Worm (Caenorhabditis elegans) whole organism, young adult: ENCODE measurements around the gene acr-21.

ENCODE experiments used
- B0019.2 ChIP-seq: fragments of 200-800 bp; sonication (Bioruptor generic); conservative IDR thresholded peaks from 2 replicates; pipeline ENCODE4 v1.3.6; 2022; ENCODE audit warnings: missing genetic modification reagents, missing genetic modification characterization, missing compliant biosample characterization
- B0336.3 ChIP-seq: fragments of 200-800 bp; sonication (Bioruptor generic); IDR thresholded peaks from 2 replicates; pipeline ENCODE4 v1.3.6; 2022; ENCODE audit warnings: missing genetic modification characterization, missing compliant biosample characterization
- D2030.7 ChIP-seq: fragments of 200-800 bp; sonication (Bioruptor generic); IDR thresholded peaks from 2 replicates; pipeline ENCODE4 v1.3.6; 2022; ENCODE audit warnings: missing genetic modification reagents, missing genetic modification characterization, missing compliant biosample characterization
- F23B12.7 ChIP-seq: sonication (generic microtip); optimal IDR thresholded peaks from 2 replicates; lab custom pipeline; 2017; ENCODE audit warnings: missing genetic modification characterization, mild to moderate bottlenecking, missing compliant biosample characterization, antibody characterized with exemption, moderate library complexity; ENCODE audit not compliant: insufficient read depth
- F39B2.1 ChIP-seq: fragments of 200-800 bp; sonication (Bioruptor generic); IDR thresholded peaks from 2 replicates; pipeline ENCODE4 v1.3.6; 2022; ENCODE audit warnings: missing genetic modification reagents, missing genetic modification characterization, missing compliant biosample characterization
- F49E8.2 ChIP-seq: sonication (generic microtip); optimal IDR thresholded peaks from 3 replicates; lab custom pipeline; 2017; ENCODE audit warnings: missing genetic modification characterization, mild to moderate bottlenecking, missing compliant biosample characterization, antibody characterized with exemption, moderate library complexity; ENCODE audit not compliant: insufficient read depth
- T26A5.8 ChIP-seq: sonication (generic microtip); optimal IDR thresholded peaks from 2 replicates; lab custom pipeline; 2016; ENCODE audit warnings: missing genetic modification characterization, missing compliant biosample characterization
- Y53G8AR.9 ChIP-seq: fragments of 200-800 bp; sonication (Bioruptor generic); conservative IDR thresholded peaks from 2 replicates; pipeline ENCODE4 v1.3.6; 2022; ENCODE audit warnings: missing genetic modification reagents, missing genetic modification characterization, missing compliant biosample characterization
- ZK185.1 ChIP-seq: sonication (generic microtip); optimal IDR thresholded peaks from 2 replicates; lab custom pipeline; 2016; ENCODE audit warnings: mild to moderate bottlenecking, missing genetic modification characterization, missing compliant biosample characterization; ENCODE audit not compliant: poor library complexity, severe bottlenecking
- ama-1 ChIP-seq, 3 experiments: fragments of 150-350 bp in 1 of 3; sonication (generic microtip) in 2 of 3; optimal IDR thresholded peaks; 2 replicates each; lab custom pipeline; 2014 to 2018; ENCODE audit warnings: missing biosample characterization in 2 of 3, missing genetic modification characterization in 2 of 3, missing genetic modification reagents in 2 of 3
- aptf-2 ChIP-seq: fragments of 200-800 bp; sonication (Bioruptor generic); conservative IDR thresholded peaks from 2 replicates; pipeline ENCODE4 v1.3.6; 2022; ENCODE audit warnings: missing genetic modification reagents, missing genetic modification characterization, missing compliant biosample characterization
- attf-5 ChIP-seq: fragments of 200-800 bp; sonication (Bioruptor generic); optimal IDR thresholded peaks from 2 replicates; lab custom pipeline; 2018; ENCODE audit warnings: mild to moderate bottlenecking, missing genetic modification characterization, missing compliant biosample characterization
- ccch-3 ChIP-seq: fragments of 200-800 bp; sonication (Bioruptor generic); optimal IDR thresholded peaks from 2 replicates; lab custom pipeline; 2018; ENCODE audit warnings: mild to moderate bottlenecking, missing genetic modification characterization, missing compliant biosample characterization
- ceh-91 ChIP-seq: fragments of 200-800 bp; sonication (Bioruptor generic); IDR thresholded peaks from 2 replicates; pipeline ENCODE4 v1.3.6; 2022; ENCODE audit warnings: missing genetic modification reagents, missing genetic modification characterization, missing compliant biosample characterization
- dpl-1 ChIP-seq: fragments of 150-350 bp; optimal IDR thresholded peaks from 2 replicates; lab custom pipeline; 2014; ENCODE audit warnings: missing biosample characterization, missing genetic modification reagents, missing genetic modification characterization
- efl-1 ChIP-seq: fragments of 150-350 bp; optimal IDR thresholded peaks from 2 replicates; lab custom pipeline; 2014; ENCODE audit warnings: missing biosample characterization, missing genetic modification reagents, missing genetic modification characterization
- egrh-3 ChIP-seq: fragments of 200-800 bp; sonication (Bioruptor generic); IDR thresholded peaks from 2 replicates; pipeline ENCODE4 v1.3.6; 2022; ENCODE audit warnings: missing genetic modification reagents, missing genetic modification characterization, missing compliant biosample characterization
- gei-17 ChIP-seq: fragments of 200-800 bp; sonication (Bioruptor generic); optimal IDR thresholded peaks from 2 replicates; lab custom pipeline; 2018; ENCODE audit warnings: mild to moderate bottlenecking, missing genetic modification characterization, missing compliant biosample characterization
- hmg-20 ChIP-seq: fragments of 200-800 bp; sonication (Bioruptor generic); IDR thresholded peaks from 2 replicates; pipeline ENCODE4 v1.3.6; 2022; ENCODE audit warnings: missing genetic modification reagents, missing genetic modification characterization, missing compliant biosample characterization
- lin-26 ChIP-seq: fragments of 200-800 bp; sonication (Bioruptor generic); IDR thresholded peaks from 2 replicates; pipeline ENCODE4 v1.3.6; 2022; ENCODE audit warnings: missing genetic modification reagents, missing genetic modification characterization, missing compliant biosample characterization
- lin-35 ChIP-seq, 3 experiments: fragments of 150-350 bp in 2 of 3; sonication (generic microtip) in 1 of 3; optimal IDR thresholded peaks; 2 replicates each; lab custom pipeline; 2014 to 2018; ENCODE audit warnings: missing biosample characterization in 3 of 3, missing genetic modification characterization in 3 of 3, missing genetic modification reagents in 3 of 3
- lin-40 ChIP-seq: sonication (generic microtip); optimal IDR thresholded peaks from 2 replicates; lab custom pipeline; 2016; ENCODE audit warnings: missing genetic modification characterization, mild to moderate bottlenecking, missing compliant biosample characterization, missing genotype, missing genetic modification reagents
- lsl-1 ChIP-seq: fragments of 200-800 bp; sonication (Bioruptor generic); optimal IDR thresholded peaks from 2 replicates; lab custom pipeline; 2018; ENCODE audit warnings: mild to moderate bottlenecking, missing genetic modification characterization, moderate library complexity, missing compliant biosample characterization
- madf-6 ChIP-seq: fragments of 200-800 bp; sonication (Bioruptor generic); IDR thresholded peaks from 2 replicates; pipeline ENCODE4 v1.3.6; 2022; ENCODE audit warnings: missing genetic modification reagents, missing genetic modification characterization, missing compliant biosample characterization
- madf-8 ChIP-seq: fragments of 200-800 bp; sonication (Bioruptor generic); conservative IDR thresholded peaks from 2 replicates; pipeline ENCODE4 v1.3.6; 2022; ENCODE audit warnings: missing genetic modification reagents, missing genetic modification characterization, missing compliant biosample characterization
- mcd-1 ChIP-seq: fragments of 200-800 bp; sonication (Bioruptor generic); IDR thresholded peaks from 2 replicates; pipeline ENCODE4 v1.3.6; 2022; ENCODE audit warnings: missing genetic modification reagents, missing genetic modification characterization, missing compliant biosample characterization
- mes-4 ChIP-seq: sonication (generic microtip); optimal IDR thresholded peaks from 2 replicates; lab custom pipeline; 2016; ENCODE audit warnings: missing genotype, missing genetic modification characterization, missing compliant biosample characterization
- nfyb-1 ChIP-seq: fragments of 200-800 bp; sonication (Bioruptor generic); IDR thresholded peaks from 2 replicates; pipeline ENCODE4 v1.3.6; 2022; ENCODE audit warnings: missing genetic modification reagents, missing genetic modification characterization, missing compliant biosample characterization
- nhr-120 ChIP-seq: fragments of 200-800 bp; sonication (Bioruptor generic); IDR thresholded peaks from 2 replicates; pipeline ENCODE4 v1.3.6; 2022; ENCODE audit warnings: missing genetic modification characterization, missing compliant biosample characterization
- nhr-80 ChIP-seq: sonication (generic microtip); optimal IDR thresholded peaks from 2 replicates; lab custom pipeline; 2016; ENCODE audit warnings: missing genetic modification characterization, missing compliant biosample characterization
- repo-1 ChIP-seq: sonication (generic microtip); optimal IDR thresholded peaks from 2 replicates; lab custom pipeline; 2017; ENCODE audit warnings: mild to moderate bottlenecking, missing genetic modification characterization, missing compliant biosample characterization
- rpc-1 ChIP-seq, 2 experiments: fragments of 150-350 bp in 1 of 2; sonication (generic microtip) in 1 of 2; optimal IDR thresholded peaks; 2 replicates each; lab custom pipeline; 2014 to 2018; ENCODE audit warnings: missing biosample characterization in 1 of 2, missing genetic modification characterization in 1 of 2, missing genetic modification reagents in 1 of 2, missing genotype in 1 of 2
- snpc-1.3 ChIP-seq: sonication (generic microtip); optimal IDR thresholded peaks from 2 replicates; lab custom pipeline; 2017; ENCODE audit warnings: missing genetic modification characterization, mild to moderate bottlenecking, missing compliant biosample characterization, antibody characterized with exemption, moderate library complexity, missing genotype, missing genetic modification reagents; ENCODE audit not compliant: insufficient read depth
- sptf-2 ChIP-seq: fragments of 200-800 bp; sonication (Bioruptor generic); optimal IDR thresholded peaks from 2 replicates; lab custom pipeline; 2018; ENCODE audit warnings: mild to moderate bottlenecking, missing genetic modification characterization, missing compliant biosample characterization
- tbp1 ChIP-seq: fragments of 200-800 bp; sonication (Bioruptor generic); optimal IDR thresholded peaks from 2 replicates; lab custom pipeline; 2018; ENCODE audit warnings: mild to moderate bottlenecking, missing genetic modification characterization, missing compliant biosample characterization
- zfh-2 ChIP-seq: fragments of 200-800 bp; sonication (Bioruptor generic); conservative IDR thresholded peaks from 2 replicates; pipeline ENCODE4 v1.3.6; 2022; ENCODE audit warnings: missing genetic modification reagents, missing genetic modification characterization, missing compliant biosample characterization
- zim-3 ChIP-seq: sonication (generic microtip); optimal IDR thresholded peaks from 2 replicates; lab custom pipeline; 2017; ENCODE audit warnings: mild to moderate bottlenecking, missing genetic modification characterization, moderate library complexity, missing compliant biosample characterization
- ztf-28 ChIP-seq: fragments of 200-800 bp; sonication (Bioruptor generic); IDR thresholded peaks from 2 replicates; pipeline ENCODE4 v1.3.6; 2022; ENCODE audit warnings: missing genetic modification reagents, missing genetic modification characterization, missing compliant biosample characterization
- ztf-6 ChIP-seq: fragments of 200-800 bp; sonication (Bioruptor generic); IDR thresholded peaks from 2 replicates; pipeline ENCODE4 v1.3.6; 2022; ENCODE audit warnings: missing genetic modification reagents, missing genetic modification characterization, missing compliant biosample characterization

The acr-21 gene

ce11 chrIII:6606022-6606467 is 24.4 kb downstream of the acr-21 start (continued):
- TF ChIP-seq lin-40 (tag; lab: Kevin White, UChicago), result peak; percentile 72
- TF ChIP-seq F39B2.1 (GFP tag; lab: Robert Waterston, UW), result 0 out of 2 replicates have a peak, but pooled peaks have one; percentile 35
- no peak for TF ChIP-seq ceh-91 (GFP tag; lab: Robert Waterston, UW)
- TF ChIP-seq ama-1 (optimal IDR thresholded peaks at IDR 0.05; lab: Kevin White, UChicago), result peak; percentile 80
- peak in 1 of 2 experiments; percentile 52 for TF ChIP-seq ama-1 (GFP tag; optimal IDR thresholded peaks at IDR 0.05; lab: Kevin White, UChicago)
- TF ChIP-seq ccch-3 (GFP tag; lab: Kevin White, UChicago), result no peak
- peak; percentile 90 for TF ChIP-seq B0336.3
- TF ChIP-seq nfyb-1, result peak; percentile 88
- TF ChIP-seq gei-17 (GFP tag; lab: Kevin White, UChicago), result peak; percentile 56
- peak; percentile 27 for TF ChIP-seq T26A5.8 (tag; lab: Kevin White, UChicago)
- 0 out of 2 replicates have a peak, but pooled peaks have one; percentile 56 for TF ChIP-seq nhr-120 (GFP tag; lab: Robert Waterston, UW)
- TF ChIP-seq tbp1, result peak; percentile 62

ce11 chrIII:6606641-6607040 is 25.0 kb downstream of the acr-21 start:
- no peak for TF ChIP-seq repo-1 (tag; lab: Kevin White, UChicago)
- TF ChIP-seq snpc-1.3 (tag; lab: Kevin White, UChicago), result no peak
- TF ChIP-seq rpc-1 (optimal IDR thresholded peaks at IDR 0.05; lab: Kevin White, UChicago), result no peak
- TF ChIP-seq rpc-1 (tag; optimal IDR thresholded peaks at IDR 0.05; lab: Kevin White, UChicago), result no peak
- TF ChIP-seq aptf-2 (GFP tag; lab: Robert Waterston, UW), result no peak
- no peak for TF ChIP-seq ztf-28

ce11 chrIII:6607067-6607466 is 25.4 kb downstream of the acr-21 start:
- 0 out of 2 replicates have a peak, but pooled peaks have one; percentile 6 for TF ChIP-seq zfh-2 (GFP tag; lab: Robert Waterston, UW)
- TF ChIP-seq ZK185.1 (tag; lab: Kevin White, UChicago), result no peak
- TF ChIP-seq sptf-2 (GFP tag; lab: Kevin White, UChicago), result no peak
- 0 out of 2 replicates have a peak, but pooled peaks have one; percentile 10 for TF ChIP-seq madf-6

- no peak for TF ChIP-seq zim-3 (tag; lab: Kevin White, UChicago)
- peak; percentile 56; the same call in 1 of the 2 replicates for TF ChIP-seq lin-26 (GFP tag; lab: Robert Waterston, UW)
- no peak for TF ChIP-seq egrh-3 (GFP tag; lab: Robert Waterston, UW)
Observed at ce11 chrIII:6607646-6608045, 26.0 kb downstream of the acr-21 start.

ce11 chrIII:6608101-6608672 is 26.5 kb downstream of the acr-21 start, which contains the start of the genes mdh-2 and F20H11.4:
Gene mdh-2 (minus strand): TSS chrIII:6608106.
Gene F20H11.4 (plus strand): TSS chrIII:6608622.
- TF ChIP-seq madf-8 (GFP tag; lab: Robert Waterston, UW) (peak; percentile 12; the same call in 1 of the 2 replicates), F49E8.2 (tag; lab: Kevin White, UChicago) (peak; percentile 56), mcd-1 (GFP tag; lab: Robert Waterston, UW) (peak; percentile 70), lin-35 (GFP tag; optimal IDR thresholded peaks at IDR 0.05; lab: Kevin White, UChicago) (peak; percentile 22 to 89 (median 40)), Y53G8AR.9 (GFP tag; lab: Robert Waterston, UW) (0 out of 2 replicates have a peak, but pooled peaks have one; percentile 18), lsl-1 (GFP tag; lab: Kevin White, UChicago) (peak; percentile 62), B0019.2 (GFP tag; lab: Robert Waterston, UW) (no peak), hmg-20 (GFP tag; lab: Robert Waterston, UW) (no peak), efl-1 (GFP tag; lab: Kevin White, UChicago) (peak; percentile 92), ztf-6 (no peak), aptf-2 (GFP tag; lab: Robert Waterston, UW) (no peak), mes-4 (tag; lab: Kevin White, UChicago) (no peak), tbp1 (peak; percentile 54), attf-5 (GFP tag; lab: Kevin White, UChicago) (peak; percentile 64), D2030.7 (peak; percentile 43; the same call in 1 of the 2 replicates), ZK185.1 (tag; lab: Kevin White, UChicago) (peak; percentile 57), nhr-80 (peak; percentile 38), madf-6 (peak; percentile 76), F23B12.7 (tag; lab: Kevin White, UChicago) (peak; percentile 81), dpl-1 (GFP tag; lab: Kevin White, UChicago) (peak; percentile 91)
